Fruit fly (Drosophila melanogaster): ENCODE measurements around the gene CkIalpha.

DNA sequence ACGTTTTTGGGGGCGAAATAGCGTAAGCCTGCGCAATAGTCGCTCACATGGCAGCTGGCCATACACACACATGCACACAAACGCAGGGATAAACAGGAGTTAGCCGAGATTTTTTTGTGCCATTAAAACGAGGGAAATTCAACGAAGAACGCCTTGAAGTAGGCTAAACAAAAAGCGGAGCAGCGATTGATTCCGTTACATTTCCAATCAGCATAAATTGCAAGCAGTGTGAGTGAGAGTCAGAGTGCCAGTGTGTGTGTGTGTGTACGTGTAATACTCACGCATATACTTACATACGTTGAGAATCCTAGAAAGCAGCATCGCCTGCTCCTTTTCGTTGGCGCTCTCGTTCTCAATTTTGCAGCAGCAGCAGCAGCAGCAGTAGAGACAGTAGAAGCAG is 20.2 kb upstream of the CkIalpha start:
- TF ChIP-seq toy (GFP tag; IDR thresholded peaks at IDR 0.05) (no peak), Rx (GFP tag; IDR thresholded peaks at IDR 0.05) (no peak)

Data from whole organism, embryonic.